Fruit fly (Drosophila melanogaster) whole organism, embryonic: Measurements from ENCODE around the gene Fibp.
A peak's percentile ranks its signal among the peaks of the same experiment; 100 is the strongest.

Experiments used
- B-H1 ChIP-seq: fragments of 200-800 bp; sonication (Bioruptor generic); IDR thresholded peaks from 3 replicates; pipeline ENCODE4 v1.3.6; 2022; ENCODE audit warnings: missing biosample characterization, missing genetic modification characterization
- BEAF-32 ChIP-seq: fragments of 200-800 bp; sonication (Bioruptor generic); optimal IDR thresholded peaks from 3 replicates; lab custom pipeline; 2017; ENCODE audit warnings: missing biosample characterization, missing genetic modification characterization, mild to moderate bottlenecking, moderate library complexity, missing genetic modification reagents
- Bgb ChIP-seq: fragments of 200-800 bp; sonication (Bioruptor generic); IDR thresholded peaks from 2 replicates; pipeline ENCODE4 v1.3.6; 2022; ENCODE audit warnings: missing biosample characterization, missing genetic modification characterization; ENCODE audit not compliant: partially characterized antibody
- Blimp-1 ChIP-seq: fragments of 200-800 bp; sonication (Bioruptor generic); optimal IDR thresholded peaks from 3 replicates; lab custom pipeline; 2018; ENCODE audit warnings: missing biosample characterization, missing genetic modification characterization, mild to moderate bottlenecking, moderate library complexity, missing genetic modification reagents
- CG10147 ChIP-seq: fragments of 200-800 bp; sonication (Bioruptor generic); optimal IDR thresholded peaks from 2 replicates; lab custom pipeline; 2019; ENCODE audit warnings: missing biosample characterization, mild to moderate bottlenecking, missing genetic modification characterization, moderate library complexity
- CG10462 ChIP-seq: fragments of 200-800 bp; sonication (Bioruptor generic); optimal IDR thresholded peaks from 2 replicates; lab custom pipeline; 2016; ENCODE audit warnings: missing biosample characterization, missing genetic modification characterization
- CG10959 ChIP-seq: fragments of 200-800 bp; sonication (Bioruptor generic); IDR thresholded peaks from 2 replicates; pipeline ENCODE4 v1.3.6; 2022; ENCODE audit warnings: missing biosample characterization, missing genetic modification characterization
- CG12219 ChIP-seq: fragments of 200-800 bp; sonication (Bioruptor generic); optimal IDR thresholded peaks from 3 replicates; lab custom pipeline; 2018; ENCODE audit warnings: missing biosample characterization, mild to moderate bottlenecking, missing genetic modification characterization
- CG12299 ChIP-seq: fragments of 200-800 bp; sonication (Bioruptor generic); optimal IDR thresholded peaks from 2 replicates; lab custom pipeline; 2018; ENCODE audit warnings: missing biosample characterization, mild to moderate bottlenecking, missing genetic modification characterization
- CG13296 ChIP-seq: fragments of 200-800 bp; sonication (Bioruptor generic); optimal IDR thresholded peaks from 3 replicates; lab custom pipeline; 2018; ENCODE audit warnings: missing biosample characterization, mild to moderate bottlenecking, missing genetic modification characterization
- CG14860 ChIP-seq: fragments of 200-800 bp; sonication (Bioruptor generic); IDR thresholded peaks from 3 replicates; pipeline ENCODE4 v1.3.6; 2022; ENCODE audit warnings: missing biosample characterization, missing genetic modification characterization; ENCODE audit not compliant: partially characterized antibody
- CG15514 ChIP-seq: fragments of 200-800 bp; sonication (Bioruptor generic); optimal IDR thresholded peaks from 3 replicates; lab custom pipeline; 2017; ENCODE audit warnings: missing biosample characterization, missing genetic modification characterization, mild to moderate bottlenecking, moderate library complexity, missing genetic modification reagents
- CG33213 ChIP-seq: fragments of 200-800 bp; sonication (Bioruptor generic); optimal IDR thresholded peaks from 3 replicates; lab custom pipeline; 2016; ENCODE audit warnings: missing biosample characterization, missing genetic modification characterization
- CG34224 ChIP-seq: fragments of 200-800 bp; sonication (Bioruptor generic); IDR thresholded peaks from 3 replicates; pipeline ENCODE4 v1.3.6; 2022; ENCODE audit warnings: missing biosample characterization, missing genetic modification characterization; ENCODE audit not compliant: partially characterized antibody
- CG34376 ChIP-seq: fragments of 200-800 bp; sonication (Bioruptor generic); optimal IDR thresholded peaks from 2 replicates; lab custom pipeline; 2018; ENCODE audit warnings: missing biosample characterization, mild to moderate bottlenecking, missing genetic modification characterization
- CG3847 ChIP-seq: fragments of 200-800 bp; sonication (Bioruptor generic); IDR thresholded peaks from 2 replicates; pipeline ENCODE4 v1.3.6; 2022; ENCODE audit warnings: missing biosample characterization, missing genetic modification characterization
- CG4820 ChIP-seq: fragments of 200-800 bp; sonication (Bioruptor generic); optimal IDR thresholded peaks from 3 replicates; lab custom pipeline; 2016; ENCODE audit warnings: missing biosample characterization, missing genetic modification characterization
- CG7987 ChIP-seq: fragments of 200-800 bp; sonication (Bioruptor generic); optimal IDR thresholded peaks from 2 replicates; lab custom pipeline; 2018; ENCODE audit warnings: missing biosample characterization, mild to moderate bottlenecking, missing genetic modification characterization, moderate library complexity
- CG8089 ChIP-seq: fragments of 200-800 bp; sonication (Bioruptor generic); optimal IDR thresholded peaks from 3 replicates; lab custom pipeline; 2016; ENCODE audit warnings: missing biosample characterization, missing genetic modification characterization
- CG8388 ChIP-seq: fragments of 200-800 bp; sonication (Bioruptor generic); optimal IDR thresholded peaks from 2 replicates; lab custom pipeline; 2019; ENCODE audit warnings: missing biosample characterization, mild to moderate bottlenecking, missing genetic modification characterization, moderate library complexity
- Fer3 ChIP-seq: fragments of 200-800 bp; sonication (Bioruptor generic); optimal IDR thresholded peaks from 2 replicates; lab custom pipeline; 2018; ENCODE audit warnings: missing biosample characterization, mild to moderate bottlenecking, missing genetic modification characterization, moderate library complexity
- H15 ChIP-seq: fragments of 200-800 bp; sonication (Bioruptor generic); IDR thresholded peaks from 3 replicates; pipeline ENCODE4 v1.3.6; 2022; ENCODE audit warnings: missing biosample characterization, missing genetic modification characterization
- HLH3B ChIP-seq: fragments of 200-800 bp; sonication (Bioruptor generic); IDR thresholded peaks from 2 replicates; pipeline ENCODE4 v1.3.6; 2022; ENCODE audit warnings: missing biosample characterization, missing genetic modification characterization
- HLH4C ChIP-seq: fragments of 200-800 bp; sonication (Bioruptor generic); IDR thresholded peaks from 3 replicates; pipeline ENCODE4 v1.3.6; 2022; ENCODE audit warnings: missing biosample characterization, missing genetic modification characterization; ENCODE audit not compliant: partially characterized antibody
- Hr3 ChIP-seq: fragments of 200-800 bp; sonication (Bioruptor generic); optimal IDR thresholded peaks from 3 replicates; lab custom pipeline; 2016; ENCODE audit warnings: missing biosample characterization, missing genetic modification characterization
- Lim3 ChIP-seq: fragments of 200-800 bp; sonication (Bioruptor generic); IDR thresholded peaks from 2 replicates; pipeline ENCODE4 v1.3.6; 2022; ENCODE audit warnings: missing biosample characterization, missing genetic modification characterization
- NFAT ChIP-seq: fragments of 200-800 bp; sonication (Bioruptor generic); IDR thresholded peaks from 2 replicates; pipeline ENCODE4 v1.3.6; 2022; ENCODE audit warnings: missing biosample characterization, missing genetic modification characterization
- Nf-YC ChIP-seq: fragments of 200-800 bp; optimal IDR thresholded peaks from 3 replicates; lab custom pipeline; 2019; ENCODE audit warnings: missing biosample characterization, mild to moderate bottlenecking, missing genetic modification characterization, moderate library complexity
- PHDP ChIP-seq: fragments of 200-800 bp; sonication (Bioruptor generic); optimal IDR thresholded peaks from 3 replicates; lab custom pipeline; 2018; ENCODE audit warnings: missing biosample characterization, mild to moderate bottlenecking, missing genetic modification characterization, moderate library complexity
- Poxn ChIP-seq: fragments of 200-800 bp; sonication (Bioruptor generic); IDR thresholded peaks from 2 replicates; pipeline ENCODE4 v1.3.6; 2022; ENCODE audit warnings: missing biosample characterization, missing genetic modification characterization
- Ssrp ChIP-seq: fragments of 200-800 bp; sonication (Bioruptor generic); optimal IDR thresholded peaks from 2 replicates; lab custom pipeline; 2018; ENCODE audit warnings: missing biosample characterization, mild to moderate bottlenecking, missing genetic modification characterization, moderate library complexity
- al ChIP-seq: fragments of 200-800 bp; sonication (Bioruptor generic); IDR thresholded peaks from 2 replicates; pipeline ENCODE4 v1.3.6; 2022; ENCODE audit warnings: missing biosample characterization, missing genetic modification characterization
- chm ChIP-seq: fragments of 200-800 bp; sonication (Bioruptor generic); IDR thresholded peaks from 2 replicates; pipeline ENCODE4 v1.3.6; 2022; ENCODE audit warnings: missing biosample characterization, missing genetic modification characterization
- ewg ChIP-seq: fragments of 200-800 bp; sonication (Bioruptor generic); optimal IDR thresholded peaks from 3 replicates; lab custom pipeline; 2017; ENCODE audit warnings: mild to moderate bottlenecking, missing biosample characterization, missing genetic modification reagents, missing genetic modification characterization
- gce ChIP-seq: fragments of 200-800 bp; sonication (Bioruptor generic); IDR thresholded peaks from 3 replicates; pipeline ENCODE4 v1.3.6; 2022; ENCODE audit warnings: missing biosample characterization, missing genetic modification characterization
- ham ChIP-seq: fragments of 200-800 bp; sonication (Bioruptor generic); IDR thresholded peaks from 2 replicates; pipeline ENCODE4 v1.3.6; 2022; ENCODE audit warnings: missing biosample characterization, missing genetic modification characterization
- hb ChIP-seq: fragments of 200-800 bp; sonication (Bioruptor generic); IDR thresholded peaks from 3 replicates; pipeline ENCODE4 v1.3.6; 2022; ENCODE audit warnings: missing biosample characterization, missing genetic modification characterization; ENCODE audit not compliant: partially characterized antibody
- hth ChIP-seq: fragments of >200 bp; optimal IDR thresholded peaks from 2 replicates; lab custom pipeline; 2017; ENCODE audit warnings: inconsistent platforms
- lab ChIP-seq: fragments of 200-800 bp; sonication (Bioruptor generic); optimal IDR thresholded peaks from 3 replicates; lab custom pipeline; 2017; ENCODE audit warnings: missing biosample characterization, missing genetic modification characterization, mild to moderate bottlenecking, moderate library complexity, missing genetic modification reagents
- mirr ChIP-seq: fragments of 200-800 bp; sonication (Bioruptor generic); optimal IDR thresholded peaks from 3 replicates; lab custom pipeline; 2018; ENCODE audit warnings: missing biosample characterization, mild to moderate bottlenecking, missing genetic modification characterization
- odd ChIP-seq: fragments of 200-800 bp; sonication (Bioruptor generic); optimal IDR thresholded peaks from 2 replicates; lab custom pipeline; 2017; ENCODE audit warnings: missing biosample characterization, mild to moderate bottlenecking, missing genetic modification characterization
- pho ChIP-seq: fragments of 200-800 bp; sonication (Bioruptor generic); optimal IDR thresholded peaks from 2 replicates; lab custom pipeline; 2016; ENCODE audit warnings: missing biosample characterization, missing genetic modification characterization
- scrt ChIP-seq: fragments of 200-800 bp; sonication (Bioruptor generic); optimal IDR thresholded peaks from 2 replicates; lab custom pipeline; 2018; ENCODE audit warnings: missing biosample characterization, mild to moderate bottlenecking, missing genetic modification characterization, moderate library complexity
- sens-2 ChIP-seq: fragments of 200-800 bp; sonication (Bioruptor generic); IDR thresholded peaks from 2 replicates; pipeline ENCODE4 v1.3.6; 2022; ENCODE audit warnings: missing biosample characterization, missing genetic modification characterization
- shn ChIP-seq: fragments of 200-800 bp; sonication (Bioruptor generic); optimal IDR thresholded peaks from 3 replicates; lab custom pipeline; 2016; ENCODE audit warnings: missing biosample characterization, missing genetic modification characterization
- tin ChIP-seq: fragments of 200-800 bp; sonication (Bioruptor generic); optimal IDR thresholded peaks from 3 replicates; lab custom pipeline; 2016; ENCODE audit warnings: missing biosample characterization, missing genetic modification characterization
- trem ChIP-seq: fragments of 200-800 bp; optimal IDR thresholded peaks from 3 replicates; lab custom pipeline; 2019; ENCODE audit warnings: missing biosample characterization, mild to moderate bottlenecking, missing genetic modification characterization, moderate library complexity
- unc-4 ChIP-seq: fragments of 200-800 bp; sonication (Bioruptor generic); IDR thresholded peaks from 2 replicates; pipeline ENCODE4 v1.3.6; 2022; ENCODE audit warnings: missing biosample characterization, missing genetic modification characterization; ENCODE audit not compliant: partially characterized antibody
- wek ChIP-seq: fragments of 200-800 bp; sonication (Bioruptor generic); optimal IDR thresholded peaks from 3 replicates; lab custom pipeline; 2018; ENCODE audit warnings: missing biosample characterization, mild to moderate bottlenecking, missing genetic modification characterization, moderate library complexity

The Fibp gene

dm6 chr3L:19794203-19794802 is 23.5 kb downstream of the Fibp start (continued):
- TF ChIP-seq unc-4 (GFP tag; lab: Robert Waterston, UW) (no peak), CG13296 (GFP tag; lab: Kevin White, UChicago) (peak; percentile 90), NFAT (GFP tag; lab: Robert Waterston, UW) (peak; percentile 89), HLH4C (GFP tag; lab: Robert Waterston, UW) (peak; percentile 42; the same call in 1 of the 3 replicates), trem (tag; lab: Kevin White, UChicago) (peak; percentile 74), CG3847 (peak; percentile 74), BEAF-32 (no peak), CG10462 (GFP tag; lab: Kevin White, UChicago) (peak; percentile 69), ewg (GFP tag; lab: Kevin White, UChicago) (peak; percentile 79), CG10147 (GFP tag; lab: Kevin White, UChicago) (peak; percentile 87), CG12299 (tag; lab: Kevin White, UChicago) (peak; percentile 80), B-H1 (GFP tag; lab: Robert Waterston, UW) (peak; percentile 57; the same call in 2 of the 3 replicates), CG4820 (GFP tag; lab: Kevin White, UChicago) (peak; percentile 67), odd (GFP tag; lab: Kevin White, UChicago) (peak; percentile 93), shn (peak; percentile 74), CG7987 (GFP tag; lab: Kevin White, UChicago) (peak; percentile 40), CG34224 (GFP tag; lab: Robert Waterston, UW) (0 out of 3 replicates have a peak, but pooled peaks have one; percentile 12), hb (GFP tag; lab: Robert Waterston, UW) (no peak), sens-2 (GFP tag; lab: Robert Waterston, UW) (peak; percentile 55), hth (no peak), H15 (GFP tag; lab: Robert Waterston, UW) (peak; percentile 60; the same call in 1 of the 3 replicates), Fer3 (tag; lab: Kevin White, UChicago) (peak; percentile 77), Nf-YC (peak; percentile 99), gce (GFP tag; lab: Robert Waterston, UW) (0 out of 3 replicates have a peak, but pooled peaks have one; percentile 11), scrt (GFP tag; lab: Kevin White, UChicago) (peak; percentile 76), Blimp-1 (GFP tag; lab: Kevin White, UChicago) (peak; percentile 74), Ssrp (tag; lab: Kevin White, UChicago) (peak; percentile 83), chm (GFP tag; lab: Robert Waterston, UW) (peak; percentile 51; the same call in 1 of the 2 replicates), CG34376 (GFP tag; lab: Kevin White, UChicago) (peak; percentile 92), CG8089 (GFP tag; lab: Kevin White, UChicago) (peak; percentile 63), ham (GFP tag; lab: Robert Waterston, UW) (no peak), mirr (GFP tag; lab: Kevin White, UChicago) (peak; percentile 52), Poxn (GFP tag; lab: Robert Waterston, UW) (0 out of 2 replicates have a peak, but pooled peaks have one; percentile 3), CG15514 (GFP tag; lab: Kevin White, UChicago) (no peak), HLH3B (GFP tag; lab: Robert Waterston, UW) (peak; percentile 63), pho (peak; percentile 81), al (GFP tag; lab: Robert Waterston, UW) (peak; percentile 62), CG8388 (GFP tag; lab: Kevin White, UChicago) (peak; percentile 72), lab (GFP tag; lab: Kevin White, UChicago) (peak; percentile 91), tin (GFP tag; lab: Kevin White, UChicago) (peak; percentile 84), Bgb (GFP tag; lab: Robert Waterston, UW) (peak; percentile 57), Hr3 (GFP tag; lab: Kevin White, UChicago) (peak; percentile 73), CG10959 (no peak), CG14860 (GFP tag; lab: Robert Waterston, UW) (peak; percentile 44; the same call in 1 of the 3 replicates), Lim3 (GFP tag; lab: Robert Waterston, UW) (no peak), PHDP (peak; percentile 87), CG33213 (GFP tag; lab: Kevin White, UChicago) (peak; percentile 45), wek (peak; percentile 66), CG12219 (GFP tag; lab: Kevin White, UChicago) (peak; percentile 81)
